Worm (Caenorhabditis elegans) whole organism, L1 larva: ENCODE data around the gene T04A8.8.

Source experiments
- C34B4.2 ChIP-seq: sonication (generic microtip); optimal IDR thresholded peaks from 2 replicates; lab custom pipeline; 2017; ENCODE audit warnings: mild to moderate bottlenecking, missing genetic modification characterization, missing compliant biosample characterization
- alr-1 ChIP-seq: fragments of 200-800 bp; sonication (Bioruptor generic); optimal IDR thresholded peaks from 2 replicates; lab custom pipeline; 2018; ENCODE audit warnings: borderline replicate concordance, mild to moderate bottlenecking, missing genetic modification characterization, missing compliant biosample characterization
- ceh-63 ChIP-seq: fragments of 200-800 bp; sonication (Bioruptor generic); optimal IDR thresholded peaks from 2 replicates; lab custom pipeline; 2018; ENCODE audit warnings: mild to moderate bottlenecking, missing genetic modification characterization, missing compliant biosample characterization
- ceh-82 ChIP-seq, 3 experiments: fragments of 150-350 bp in 1 of 3; sonication (generic microtip) in 2 of 3; optimal IDR thresholded peaks; 2 replicates each; lab custom pipeline; 2014 to 2017; ENCODE audit warnings: missing biosample characterization in 3 of 3, missing genetic modification characterization in 3 of 3
- ceh-88 ChIP-seq: fragments of 200-800 bp; sonication (Bioruptor generic); IDR thresholded peaks from 2 replicates; pipeline ENCODE4 v1.3.6; 2022; ENCODE audit warnings: missing genetic modification characterization, missing compliant biosample characterization
- ceh-90 ChIP-seq: sonication (generic microtip); optimal IDR thresholded peaks from 2 replicates; lab custom pipeline; 2016; ENCODE audit warnings: missing genetic modification characterization, missing compliant biosample characterization
- ces-1 ChIP-seq: fragments of 150-350 bp; optimal IDR thresholded peaks from 2 replicates; lab custom pipeline; 2014; ENCODE audit warnings: missing biosample characterization, missing genetic modification reagents, missing genetic modification characterization
- dpl-1 ChIP-seq, 3 experiments: fragments of 150-350 bp in 2 of 3; sonication (generic microtip) in 1 of 3; optimal IDR thresholded peaks; 2 replicates each; lab custom pipeline; 2014 to 2017; ENCODE audit warnings: missing biosample characterization in 3 of 3, missing genetic modification characterization in 3 of 3, missing genetic modification reagents in 3 of 3
- efl-1 ChIP-seq, 4 experiments: fragments of 150-350 bp; optimal IDR thresholded peaks in 3 of 4; peaks in 1 of 4; 1 replicate in 1 of 4; 2 replicates in 3 of 4; lab custom pipeline; 2014; ENCODE audit warnings: missing biosample characterization in 2 of 4, missing genetic modification characterization in 2 of 4, missing genetic modification reagents in 2 of 4
- elt-2 ChIP-seq: sonication (generic microtip); optimal IDR thresholded peaks from 2 replicates; lab custom pipeline; 2016; ENCODE audit warnings: missing genetic modification characterization, mild to moderate bottlenecking, inconsistent platforms, missing compliant biosample characterization, missing genetic modification reagents
- ets-5 ChIP-seq: fragments of 200-800 bp; sonication (Bioruptor generic); IDR thresholded peaks from 2 replicates; pipeline ENCODE4 v1.3.6; 2022; ENCODE audit warnings: missing genetic modification characterization, missing compliant biosample characterization
- fkh-10 ChIP-seq: sonication (generic microtip); optimal IDR thresholded peaks from 2 replicates; lab custom pipeline; 2017; ENCODE audit warnings: missing biosample characterization, missing genetic modification reagents, missing genetic modification characterization
- fos-1 ChIP-seq: fragments of 150-350 bp; optimal IDR thresholded peaks from 2 replicates; lab custom pipeline; 2014; ENCODE audit warnings: missing biosample characterization, missing genetic modification characterization
- grh-1 ChIP-seq: fragments of 200-800 bp; sonication (Bioruptor generic); IDR thresholded peaks from 2 replicates; pipeline ENCODE4 v1.3.6; 2022; ENCODE audit warnings: missing genetic modification reagents, missing genetic modification characterization, missing compliant biosample characterization
- hlh-4 ChIP-seq: sonication (generic microtip); optimal IDR thresholded peaks from 2 replicates; lab custom pipeline; 2016; ENCODE audit warnings: mild to moderate bottlenecking, missing genetic modification characterization, missing compliant biosample characterization
- irx-1 ChIP-seq: sonication (generic microtip); optimal IDR thresholded peaks from 2 replicates; lab custom pipeline; 2016; ENCODE audit warnings: missing genetic modification characterization, missing compliant biosample characterization
- isw-1 ChIP-seq: fragments of 200-800 bp; sonication (Bioruptor generic); IDR thresholded peaks from 2 replicates; pipeline ENCODE4 v1.3.6; 2022; ENCODE audit warnings: missing genetic modification characterization, missing compliant biosample characterization
- lin-14 ChIP-seq: fragments of 200-800 bp; sonication (Bioruptor generic); optimal IDR thresholded peaks from 2 replicates; lab custom pipeline; 2018; ENCODE audit warnings: mild to moderate bottlenecking, missing genetic modification characterization, moderate library complexity, missing compliant biosample characterization
- lin-35 ChIP-seq, 2 experiments: fragments of 150-350 bp; optimal IDR thresholded peaks; 2 replicates each; lab custom pipeline; 2014; ENCODE audit warnings: missing biosample characterization in 2 of 2, missing genetic modification characterization in 2 of 2, missing genetic modification reagents in 2 of 2
- lin-39 ChIP-seq: fragments of 150-350 bp; optimal IDR thresholded peaks from 2 replicates; lab custom pipeline; 2014; ENCODE audit warnings: missing biosample characterization, missing genetic modification reagents, missing genetic modification characterization
- lir-3 ChIP-seq: sonication (generic microtip); optimal IDR thresholded peaks from 2 replicates; lab custom pipeline; 2016; ENCODE audit warnings: mild to moderate bottlenecking, missing genetic modification characterization, moderate library complexity, missing compliant biosample characterization; ENCODE audit not compliant: poor library complexity
- lsy-2 ChIP-seq, 2 experiments: fragments of 150-350 bp; optimal IDR thresholded peaks; 2 replicates each; lab custom pipeline; 2014; ENCODE audit warnings: missing biosample characterization in 2 of 2, missing genetic modification characterization in 2 of 2
- mab-9 ChIP-seq: fragments of 200-800 bp; sonication (Bioruptor generic); IDR thresholded peaks from 2 replicates; pipeline ENCODE4 v1.3.6; 2022; ENCODE audit warnings: missing genetic modification reagents, missing genetic modification characterization, missing compliant biosample characterization
- mef-2 ChIP-seq: fragments of 150-350 bp; optimal IDR thresholded peaks from 2 replicates; lab custom pipeline; 2014; ENCODE audit warnings: missing biosample characterization, missing genetic modification characterization
- mep-1 ChIP-seq: fragments of 150-350 bp; optimal IDR thresholded peaks from 2 replicates; lab custom pipeline; 2014; ENCODE audit warnings: missing biosample characterization, missing genetic modification characterization
- nhr-11 ChIP-seq: fragments of 150-350 bp; optimal IDR thresholded peaks from 2 replicates; lab custom pipeline; 2014; ENCODE audit warnings: missing biosample characterization, missing genetic modification characterization
- nhr-12 ChIP-seq: sonication (generic microtip); optimal IDR thresholded peaks from 2 replicates; lab custom pipeline; 2017; ENCODE audit warnings: missing biosample characterization, missing genetic modification characterization
- nhr-19 ChIP-seq: fragments of 200-800 bp; sonication (Bioruptor generic); conservative IDR thresholded peaks from 2 replicates; pipeline ENCODE4 v1.3.6; 2022; ENCODE audit warnings: missing genetic modification characterization, missing compliant biosample characterization
- nhr-20 ChIP-seq: sonication (generic microtip); optimal IDR thresholded peaks from 2 replicates; lab custom pipeline; 2016; ENCODE audit warnings: mild to moderate bottlenecking, missing genetic modification characterization, missing compliant biosample characterization
- nhr-237 ChIP-seq: fragments of 150-350 bp; optimal IDR thresholded peaks from 2 replicates; lab custom pipeline; 2014; ENCODE audit warnings: missing biosample characterization, missing genetic modification characterization
- nhr-47 ChIP-seq: sonication (generic microtip); optimal IDR thresholded peaks from 2 replicates; lab custom pipeline; 2016; ENCODE audit warnings: mild to moderate bottlenecking, missing genetic modification characterization, moderate library complexity, missing compliant biosample characterization
- nhr-84 ChIP-seq: sonication (generic microtip); optimal IDR thresholded peaks from 2 replicates; lab custom pipeline; 2017; ENCODE audit warnings: missing biosample characterization, missing genetic modification characterization
- nhr-90 ChIP-seq: sonication (generic microtip); optimal IDR thresholded peaks from 2 replicates; lab custom pipeline; 2016; ENCODE audit warnings: mild to moderate bottlenecking, missing genetic modification characterization, missing compliant biosample characterization; ENCODE audit not compliant: poor library complexity
- pag-3 ChIP-seq: sonication (generic microtip); optimal IDR thresholded peaks from 2 replicates; lab custom pipeline; 2017; ENCODE audit warnings: missing genetic modification characterization, mild to moderate bottlenecking, missing compliant biosample characterization, antibody characterized with exemption, borderline replicate concordance; ENCODE audit not compliant: insufficient read depth
- skn-1 ChIP-seq: fragments of 150-350 bp; optimal IDR thresholded peaks from 2 replicates; lab custom pipeline; 2014; ENCODE audit warnings: missing biosample characterization, missing genetic modification characterization
- snu-23 ChIP-seq: sonication (generic microtip); optimal IDR thresholded peaks from 2 replicates; lab custom pipeline; 2016; ENCODE audit warnings: missing genetic modification characterization, missing compliant biosample characterization
- sox-4 ChIP-seq: sonication (generic microtip); optimal IDR thresholded peaks from 2 replicates; lab custom pipeline; 2016; ENCODE audit warnings: missing genetic modification characterization, missing compliant biosample characterization
- sptf-1 ChIP-seq: fragments of 150-350 bp; optimal IDR thresholded peaks from 2 replicates; lab custom pipeline; 2014; ENCODE audit warnings: missing biosample characterization, missing genetic modification characterization
- tbx-2 ChIP-seq: sonication (generic microtip); optimal IDR thresholded peaks from 2 replicates; lab custom pipeline; 2016; ENCODE audit warnings: missing genetic modification characterization, missing compliant biosample characterization
- tlp-1 ChIP-seq: fragments of 150-350 bp; optimal IDR thresholded peaks from 2 replicates; lab custom pipeline; 2014; ENCODE audit warnings: missing biosample characterization, missing genetic modification characterization
- unc-30 ChIP-seq: sonication (generic microtip); optimal IDR thresholded peaks from 2 replicates; lab custom pipeline; 2017; ENCODE audit warnings: missing biosample characterization, missing genetic modification characterization
- zag-1 ChIP-seq: fragments of 150-350 bp; optimal IDR thresholded peaks from 2 replicates; lab custom pipeline; 2014; ENCODE audit warnings: missing biosample characterization, missing genetic modification characterization
- zip-4 ChIP-seq: fragments of 200-800 bp; sonication (Bioruptor generic); optimal IDR thresholded peaks from 2 replicates; lab custom pipeline; 2018; ENCODE audit warnings: mild to moderate bottlenecking, missing genetic modification characterization, moderate library complexity, missing compliant biosample characterization

The T04A8.8 gene

ce11 chrIII:4721750-4722149, 28.0 kb downstream of the T04A8.8 start, which contains the start of gene acy-1 (continued):
- TF ChIP-seq zip-4 (GFP tag; lab: Kevin White, UChicago) (no peak), nhr-84 (tag; lab: Kevin White, UChicago) (no peak), ceh-63 (GFP tag; lab: Kevin White, UChicago) (no peak), efl-1 (optimal IDR thresholded peaks at IDR 0.05; lab: Kevin White, UChicago) (peak; percentile 85 to 88), efl-1 (GFP tag; optimal IDR thresholded peaks at IDR 0.05 in 1 of 2; lab: Kevin White, UChicago) (peak; percentile 76 to 95), nhr-237 (peak; percentile 46), sptf-1 (tag; lab: Kevin White, UChicago) (no peak), mef-2 (tag; lab: Kevin White, UChicago) (no peak), sox-4 (tag; lab: Kevin White, UChicago) (peak; percentile 20), pag-3 (tag; lab: Kevin White, UChicago) (no peak), irx-1 (peak; percentile 26), ceh-90 (no peak), snu-23 (GFP tag; lab: Kevin White, UChicago) (peak; percentile 79), isw-1 (peak; percentile 64), lin-14 (peak; percentile 97), hlh-4 (tag; lab: Kevin White, UChicago) (no peak), tlp-1 (tag; lab: Kevin White, UChicago) (no peak), alr-1 (tag; lab: Kevin White, UChicago) (no peak), ces-1 (GFP tag; lab: Kevin White, UChicago) (no peak), fos-1 (tag; lab: Kevin White, UChicago) (peak; percentile 62), skn-1 (tag; lab: Kevin White, UChicago) (peak; percentile 75), ets-5 (GFP tag; lab: Robert Waterston, UW) (no peak), nhr-20 (tag; lab: Kevin White, UChicago) (peak; percentile 58), nhr-12 (tag; lab: Kevin White, UChicago) (no peak), zag-1 (tag; lab: Kevin White, UChicago) (peak; percentile 68), nhr-90 (tag; lab: Kevin White, UChicago) (no peak), lin-35 (GFP tag; optimal IDR thresholded peaks at IDR 0.05; lab: Kevin White, UChicago) (peak; percentile 50 to 76), lin-39 (peak; percentile 46), mab-9 (peak; percentile 27; the same call in 1 of the 2 replicates), grh-1 (no peak), fkh-10 (GFP tag; lab: Kevin White, UChicago) (peak; percentile 81), mep-1 (tag; lab: Kevin White, UChicago) (peak; percentile 79), nhr-19 (GFP tag; lab: Robert Waterston, UW) (peak; percentile 73), ceh-88 (GFP tag; lab: Robert Waterston, UW) (no peak), elt-2 (tag; lab: Kevin White, UChicago) (no peak), unc-30 (tag; lab: Kevin White, UChicago) (no peak), tbx-2 (tag; lab: Kevin White, UChicago) (peak; percentile 73), C34B4.2 (tag; lab: Kevin White, UChicago) (no peak), dpl-1 (GFP tag; optimal IDR thresholded peaks at IDR 0.05; lab: Kevin White, UChicago) (peak; percentile 58 to 75 (median 67)), nhr-47 (tag; lab: Kevin White, UChicago) (peak; percentile 79), nhr-11 (tag; lab: Kevin White, UChicago) (no peak), lsy-2 (tag; optimal IDR thresholded peaks at IDR 0.05; lab: Kevin White, UChicago) (peak; percentile 82 to 88), lir-3 (tag; lab: Kevin White, UChicago) (peak; percentile 51), ceh-82 (tag; optimal IDR thresholded peaks at IDR 0.05; lab: Kevin White, UChicago) (peak; percentile 60 to 86 (median 68))
